Worm (Caenorhabditis elegans) whole organism, midembryonic: Measurements from ENCODE around the gene cal-1.

Source experiments
- cog-1 ChIP-seq: sonication (generic microtip); optimal IDR thresholded peaks from 2 replicates; lab custom pipeline; 2016; ENCODE audit warnings: missing genetic modification characterization, missing compliant biosample characterization
- flt-1 ChIP-seq: fragments of 200-800 bp; sonication (Bioruptor generic); IDR thresholded peaks from 2 replicates; pipeline ENCODE4 v1.3.6; 2022; ENCODE audit warnings: missing genetic modification characterization, missing compliant biosample characterization
- ref-1 ChIP-seq: fragments of 200-800 bp; sonication (Bioruptor generic); conservative IDR thresholded peaks from 2 replicates; pipeline ENCODE4 v1.3.6; 2022; ENCODE audit warnings: missing genetic modification reagents, missing genetic modification characterization, missing compliant biosample characterization
- ztf-23 ChIP-seq: fragments of 200-800 bp; sonication (Bioruptor generic); IDR thresholded peaks from 2 replicates; pipeline ENCODE4 v1.3.6; 2022; ENCODE audit warnings: missing genetic modification reagents, missing genetic modification characterization, missing compliant biosample characterization

ce11 chrV:12523356-12523755, 6.3 kb upstream of the cal-1 start:
- no peak for TF ChIP-seq ref-1 (GFP tag; lab: Robert Waterston, UW)
- no peak for TF ChIP-seq ztf-23 (GFP tag; lab: Robert Waterston, UW)
- no peak for TF ChIP-seq cog-1
- no peak for TF ChIP-seq flt-1 (GFP tag; lab: Robert Waterston, UW)
